Fruit fly (Drosophila melanogaster): ENCODE results near the gene sn.

The sn gene

dm6 chrX:7995171-7995747 is 31.4 kb downstream of the sn start, which contains the start of gene Tbh (continued):
- TF ChIP-seq jigr1 (GFP tag; IDR thresholded peaks at IDR 0.05) (no peak), CrebB (tag; optimal IDR thresholded peaks at IDR 0.05) (no peak), CG15696 (tag; optimal IDR thresholded peaks at IDR 0.05) (no peak), unc-4 (GFP tag; IDR thresholded peaks at IDR 0.05; ENCODE audit: partially characterized antibody) (no peak), Xbp1 (GFP tag; optimal IDR thresholded peaks at IDR 0.05) (no peak), Dip2 (GFP tag; IDR thresholded peaks at IDR 0.05) (no peak), CG11093 (GFP tag; IDR thresholded peaks at IDR 0.05) (no peak), CG4328 (GFP tag; optimal IDR thresholded peaks at IDR 0.05) (no peak), CkIIα-i1 (GFP tag; IDR thresholded peaks at IDR 0.05) (no peak), CG3281 (GFP tag; optimal IDR thresholded peaks at IDR 0.05) (peak; percentile 29), ci (GFP tag; IDR thresholded peaks at IDR 0.05) (peak; percentile 44; the same call in 1 of the 3 replicates), CG14441 (GFP tag; IDR thresholded peaks at IDR 0.05) (no peak), gro (GFP tag; optimal IDR thresholded peaks at IDR 0.05) (no peak), NfI (GFP tag; optimal IDR thresholded peaks at IDR 0.05) (peak; percentile 33), CG11504 (tag; optimal IDR thresholded peaks at IDR 0.05) (peak; percentile 47), CG14014 (GFP tag; IDR thresholded peaks at IDR 0.05) (no peak), gce (GFP tag; IDR thresholded peaks at IDR 0.05) (no peak), CG31365 (tag; optimal IDR thresholded peaks at IDR 0.05) (no peak), twi (tag; optimal IDR thresholded peaks at IDR 0.05) (no peak), cato (GFP tag; optimal IDR thresholded peaks at IDR 0.05; ENCODE audit: borderline replicate concordance) (no peak), kah (GFP tag; optimal IDR thresholded peaks at IDR 0.05) (no peak), fru (optimal IDR thresholded peaks at IDR 0.05) (no peak), CG12104 (GFP tag; optimal IDR thresholded peaks at IDR 0.05) (no peak), Xrp1 (GFP tag; IDR thresholded peaks at IDR 0.05) (no peak; the same call in 1 of the 2 replicates), z (GFP tag; IDR thresholded peaks at IDR 0.05) (no peak), CG13296 (GFP tag; optimal IDR thresholded peaks at IDR 0.05) (peak; percentile 29), gt (GFP tag; IDR thresholded peaks at IDR 0.05) (no peak), Bdp1 (GFP tag; optimal IDR thresholded peaks at IDR 0.05) (no peak), CG8290 (GFP tag; optimal IDR thresholded peaks at IDR 0.05) (no peak), CG8290 (tag; optimal IDR thresholded peaks at IDR 0.05) (peak in 1 of 2 experiments; percentile 32), Oaz (GFP tag; IDR thresholded peaks at IDR 0.05) (no peak), CG32772 (GFP tag; IDR thresholded peaks at IDR 0.05) (no peak), Awh (GFP tag; IDR thresholded peaks at IDR 0.05) (no peak), slp2 (GFP tag; optimal IDR thresholded peaks at IDR 0.05) (no peak), Sry-δ (GFP tag; optimal IDR thresholded peaks at IDR 0.05) (no peak), TFAM (GFP tag; optimal IDR thresholded peaks at IDR 0.05) (no peak), wek (GFP tag; optimal IDR thresholded peaks at IDR 0.05) (no peak), unpg (GFP tag; optimal IDR thresholded peaks at IDR 0.05) (peak; percentile 16), repo (GFP tag; optimal IDR thresholded peaks at IDR 0.05) (no peak), CG10366 (GFP tag; IDR thresholded peaks at IDR 0.05) (no peak), CG4282 (GFP tag; optimal IDR thresholded peaks at IDR 0.05) (no peak), zf30C (GFP tag; optimal IDR thresholded peaks at IDR 0.05) (no peak), Med (GFP tag) (peak; percentile 78), CG13424 (tag; optimal IDR thresholded peaks at IDR 0.05) (peak; percentile 35), lilli (GFP tag; optimal IDR thresholded peaks at IDR 0.05) (no peak), Bteb2 (GFP tag; optimal IDR thresholded peaks at IDR 0.05) (no peak), CG12744 (GFP tag; optimal IDR thresholded peaks at IDR 0.05) (no peak), D (optimal IDR thresholded peaks at IDR 0.05) (no peak), D (GFP tag; optimal IDR thresholded peaks at IDR 0.05) (peak; percentile 1), gcm2 (GFP tag; optimal IDR thresholded peaks at IDR 0.05) (no peak), ERR (GFP tag; optimal IDR thresholded peaks at IDR 0.05) (no peak), CG16863 (GFP tag; optimal IDR thresholded peaks at IDR 0.05) (no peak), CG3838 (GFP tag; optimal IDR thresholded peaks at IDR 0.05) (no peak)

All from whole organism, embryonic.